Worm (Caenorhabditis elegans) whole organism, late embryonic: ENCODE data around the gene C02F5.10.

Experiments used
- ahr-1 ChIP-seq: sonication (generic microtip); optimal IDR thresholded peaks from 2 replicates; lab custom pipeline; 2016; ENCODE audit warnings: missing genetic modification characterization, missing compliant biosample characterization
- ceh-19 ChIP-seq: fragments of 200-800 bp; sonication (Bioruptor generic); optimal IDR thresholded peaks from 2 replicates; lab custom pipeline; 2018; ENCODE audit warnings: mild to moderate bottlenecking, missing genetic modification characterization, missing compliant biosample characterization
- ceh-48 ChIP-seq: sonication (generic microtip); optimal IDR thresholded peaks from 2 replicates; lab custom pipeline; 2016; ENCODE audit warnings: missing genetic modification characterization, inconsistent platforms, missing compliant biosample characterization
- fkh-10 ChIP-seq: fragments of 150-350 bp; optimal IDR thresholded peaks from 2 replicates; lab custom pipeline; 2014; ENCODE audit warnings: missing biosample characterization, missing genetic modification reagents, missing genetic modification characterization
- unc-42 ChIP-seq: sonication (generic microtip); optimal IDR thresholded peaks from 2 replicates; lab custom pipeline; 2016; ENCODE audit warnings: missing genotype, missing genetic modification characterization, missing compliant biosample characterization
- unc-86 ChIP-seq: sonication (generic microtip); optimal IDR thresholded peaks from 2 replicates; lab custom pipeline; 2016; ENCODE audit warnings: missing genetic modification characterization, missing compliant biosample characterization
- zip-5 ChIP-seq: sonication (generic microtip); optimal IDR thresholded peaks from 2 replicates; lab custom pipeline; 2016; ENCODE audit warnings: missing genetic modification characterization, missing compliant biosample characterization

Gene C02F5.10

ce11 chrIII:8201117-8201516 is 48.2 kb downstream of the C02F5.10 start, which contains the start of gene unc-36:
TSS of gene unc-36 (minus strand) at chrIII:8201217.
- TF ChIP-seq ahr-1: no peak

DNA sequence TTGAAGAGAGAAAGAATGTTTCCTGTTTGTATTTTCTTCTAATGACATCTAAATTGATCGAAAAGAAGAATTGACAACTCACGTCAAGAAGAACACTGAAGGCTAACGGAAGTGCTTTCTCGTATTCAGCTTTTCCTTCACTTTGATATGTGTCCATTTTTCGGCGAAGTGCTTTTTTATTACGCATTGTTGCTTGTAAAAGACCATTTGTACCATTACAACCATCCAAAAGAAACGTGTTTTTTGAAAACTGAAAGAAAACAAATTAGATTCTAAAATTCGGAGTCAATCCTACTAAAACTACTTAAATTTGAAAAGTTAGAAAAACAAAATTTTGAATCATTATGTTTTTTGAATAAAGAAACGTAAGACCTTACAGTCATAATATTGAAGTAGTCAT is 50.2 kb downstream of the C02F5.10 start:
- TF ChIP-seq ceh-19 (GFP tag; lab: Kevin White, UChicago) (no peak), fkh-10 (no peak), unc-86 (no peak), unc-42 (tag; lab: Kevin White, UChicago) (no peak), ceh-48 (no peak), zip-5 (tag; lab: Kevin White, UChicago) (no peak)
- TF ChIP-seq, all 69 proteins: peak for 0
